Fruit fly (Drosophila melanogaster): ENCODE results near the gene CG31546.

CG31546 gene

dm6 chr3R:5613114-5613443, 22.3 kb downstream of the CG31546 start, which contains the start of gene Atu (continued):
- TF ChIP-seq knrl (GFP tag; IDR thresholded peaks at IDR 0.05; ENCODE audit: partially characterized antibody), result peak; percentile 94
- peak; percentile 88 for TF ChIP-seq sens (GFP tag)
- peak; percentile 38 for TF ChIP-seq pho (GFP tag; optimal IDR thresholded peaks at IDR 0.05)
- TF ChIP-seq CkIIα-i1 (GFP tag; IDR thresholded peaks at IDR 0.05), result no peak
- TF ChIP-seq sd (tag; optimal IDR thresholded peaks at IDR 0.05), result peak; percentile 63
- TF ChIP-seq Rfx (GFP tag; IDR thresholded peaks at IDR 0.05), result peak; percentile 41; the same call in 1 of the 2 replicates
- TF ChIP-seq Hey (tag; optimal IDR thresholded peaks at IDR 0.05), result no peak
- peak; percentile 39 for TF ChIP-seq NC2β (GFP tag; optimal IDR thresholded peaks at IDR 0.05)
- TF ChIP-seq Fer3 (tag; optimal IDR thresholded peaks at IDR 0.05), result peak; percentile 29
- no peak for TF ChIP-seq CG17385 (GFP tag; optimal IDR thresholded peaks at IDR 0.05)
- TF ChIP-seq pb (GFP tag; optimal IDR thresholded peaks at IDR 0.05), result no peak
- TF ChIP-seq yki (optimal IDR thresholded peaks at IDR 0.05), result no peak
- TF ChIP-seq CG7928 (GFP tag; optimal IDR thresholded peaks at IDR 0.05), result peak; percentile 51
- no peak for TF ChIP-seq CG3065 (GFP tag; optimal IDR thresholded peaks at IDR 0.05)
- peak; percentile 87 for TF ChIP-seq Bgb (GFP tag; IDR thresholded peaks at IDR 0.05; ENCODE audit: partially characterized antibody)
- peak; percentile 55 for TF ChIP-seq CG7786 (GFP tag; optimal IDR thresholded peaks at IDR 0.05)
- no peak for TF ChIP-seq CG1602 (GFP tag; optimal IDR thresholded peaks at IDR 0.05)
- TF ChIP-seq Hr51 (GFP tag; optimal IDR thresholded peaks at IDR 0.05), result peak in 1 of 2 experiments; percentile 3
- peak; percentile 66 for TF ChIP-seq phol (tag; optimal IDR thresholded peaks at IDR 0.05)
- peak; percentile 61 for TF ChIP-seq CG4820 (GFP tag; optimal IDR thresholded peaks at IDR 0.05)
- no peak for TF ChIP-seq MTF-1 (GFP tag; optimal IDR thresholded peaks at IDR 0.05; ENCODE audit: borderline replicate concordance)
- peak; percentile 3 for TF ChIP-seq Max (GFP tag; optimal IDR thresholded peaks at IDR 0.05)
- TF ChIP-seq CG17361 (GFP tag; IDR thresholded peaks at IDR 0.05), result peak; percentile 58; the same call in 2 of the 3 replicates
- peak; percentile 92 for TF ChIP-seq Sin3A (optimal IDR thresholded peaks at IDR 0.05)
- TF ChIP-seq C15 (GFP tag; IDR thresholded peaks at IDR 0.05), result no peak
- peak; percentile 54 for TF ChIP-seq lbe (GFP tag; optimal IDR thresholded peaks at IDR 0.05)
- no peak for TF ChIP-seq CG32772 (GFP tag; IDR thresholded peaks at IDR 0.05)
- TF ChIP-seq Doc2 (GFP tag; IDR thresholded peaks at IDR 0.05), result no peak
- peak; percentile 47 for TF ChIP-seq Xbp1 (GFP tag; optimal IDR thresholded peaks at IDR 0.05)
- peak; percentile 19 for TF ChIP-seq CG9797 (GFP tag; optimal IDR thresholded peaks at IDR 0.05)
- TF ChIP-seq nau (GFP tag; optimal IDR thresholded peaks at IDR 0.05), result no peak
- TF ChIP-seq Myb (GFP tag; optimal IDR thresholded peaks at IDR 0.05), result peak; percentile 63
- no peak for TF ChIP-seq grn (GFP tag; optimal IDR thresholded peaks at IDR 0.05)
- peak; percentile 7 for TF ChIP-seq Mad (GFP tag; optimal IDR thresholded peaks at IDR 0.05)
- TF ChIP-seq grau (tag; optimal IDR thresholded peaks at IDR 0.05), result peak; percentile 54
- peak; percentile 47 for TF ChIP-seq Antp (GFP tag; optimal IDR thresholded peaks at IDR 0.05)
- TF ChIP-seq CG12219 (GFP tag; optimal IDR thresholded peaks at IDR 0.05), result no peak
- TF ChIP-seq CG34224 (GFP tag; IDR thresholded peaks at IDR 0.05; ENCODE audit: partially characterized antibody), result peak; percentile 94
- peak; percentile 31 for TF ChIP-seq twi (tag; optimal IDR thresholded peaks at IDR 0.05)
- TF ChIP-seq Drgx (GFP tag; IDR thresholded peaks at IDR 0.05), result no peak
- peak; percentile 12 for TF ChIP-seq tx (GFP tag; optimal IDR thresholded peaks at IDR 0.05)
- TF ChIP-seq peb (GFP tag; IDR thresholded peaks at IDR 0.05), result no peak
- TF ChIP-seq Dek (tag; optimal IDR thresholded peaks at IDR 0.05), result peak; percentile 13
- no peak for TF ChIP-seq ATbp (GFP tag; optimal IDR thresholded peaks at IDR 0.05)
- TF ChIP-seq lola (GFP tag; optimal IDR thresholded peaks at IDR 0.05), result peak in 1 of 3 experiments; percentile 34
- peak; percentile 93 for TF ChIP-seq sna (GFP tag; IDR thresholded peaks at IDR 0.05; ENCODE audit: partially characterized antibody)
- TF ChIP-seq Sox102F (GFP tag; optimal IDR thresholded peaks at IDR 0.05), result no peak
- TF ChIP-seq CG14710 (tag; optimal IDR thresholded peaks at IDR 0.05), result peak; percentile 70
- peak; percentile 25 for TF ChIP-seq gro (GFP tag; optimal IDR thresholded peaks at IDR 0.05)
- TF ChIP-seq sr (GFP tag; IDR thresholded peaks at IDR 0.05), result no peak
- TF ChIP-seq tll (GFP tag; optimal IDR thresholded peaks at IDR 0.05), result no peak
